In the genomic region with DNA sequence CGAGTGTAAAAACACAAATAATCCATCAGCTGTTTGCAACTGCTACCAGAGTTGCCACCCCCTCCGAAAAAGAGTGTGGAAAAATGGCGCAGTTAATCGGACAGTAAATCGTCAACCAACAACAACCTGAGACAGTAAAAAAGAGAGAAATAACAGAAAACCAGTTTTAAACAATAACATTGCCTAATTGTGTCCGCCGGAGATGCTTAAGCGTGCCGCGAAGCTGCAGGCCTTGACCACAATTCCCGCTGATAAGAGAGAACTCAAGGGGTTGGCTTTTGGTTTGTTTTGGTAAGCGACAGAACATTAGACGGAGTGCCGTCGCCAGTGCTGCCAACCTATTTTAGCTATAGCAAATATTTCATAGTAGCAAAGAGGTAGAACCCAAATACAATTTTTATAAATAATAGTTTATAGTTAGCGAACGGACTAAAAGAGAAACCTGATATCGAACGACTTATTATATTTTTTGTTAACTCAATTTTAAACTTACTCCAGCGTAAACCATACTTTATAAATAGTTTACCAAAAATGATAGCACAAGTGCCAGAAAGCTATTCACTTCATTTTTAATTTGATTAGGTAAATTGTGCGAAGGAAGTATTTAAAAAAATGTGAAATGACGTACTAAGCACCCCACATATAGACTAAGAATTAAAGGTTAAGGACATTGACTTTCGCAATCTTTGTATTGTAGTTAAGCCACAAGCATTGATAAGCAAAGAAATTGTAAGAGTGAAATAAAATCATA, we compare ENCODE assay signal across 3 fruit fly cellular contexts.
TF ChIP-seq lines count a peak whose summit lies in the region.

Gene Atg6 (minus strand): TSS at position 93 of the 751 bp plus-strand sequence.
Gene Pisd (plus strand): TSS at position 94 of the 751 bp plus-strand sequence.

TF ChIP-seq in whole organism, adult, 20 proteins besides CTCF, POLR2A, EP300 and RAD21 (continued from another document):
- TF ChIP-seq ovo (GFP tag; optimal IDR thresholded peaks at IDR 0.05; lab: Kevin White, UChicago) (peak; percentile 24), CG7045 (GFP tag; optimal IDR thresholded peaks at IDR 0.05; lab: Kevin White, UChicago) (peak; percentile 18), CG14711 (tag; optimal IDR thresholded peaks at IDR 0.05; lab: Kevin White, UChicago) (peak; percentile 90), CG12768 (GFP tag; optimal IDR thresholded peaks at IDR 0.05; lab: Kevin White, UChicago) (peak; percentile 35)

TF ChIP-seq in whole organism, embryonic, 481 proteins besides CTCF, POLR2A, EP300 and RAD21 (continued from another document and continues in another):
- TF ChIP-seq CG15479 (GFP tag; optimal IDR thresholded peaks at IDR 0.05; lab: Kevin White, UChicago), result peak; percentile 11
- TF ChIP-seq ranshi (GFP tag; IDR thresholded peaks at IDR 0.05; lab: Robert Waterston, UW), result 0 out of 2 replicates have a peak, but pooled peaks have one; percentile 20
- peak in 1 of 2 experiments; percentile 3 for TF ChIP-seq Hr51 (GFP tag; optimal IDR thresholded peaks at IDR 0.05; lab: Kevin White, UChicago)
- peak; percentile 12 for TF ChIP-seq tap (tag; optimal IDR thresholded peaks at IDR 0.05; lab: Kevin White, UChicago)
- TF ChIP-seq BEAF-32 (GFP tag; optimal IDR thresholded peaks at IDR 0.05; lab: Kevin White, UChicago), result peak; percentile 44
- peak; percentile 26; the same call in 1 of the 2 replicates for TF ChIP-seq CG5953 (GFP tag; IDR thresholded peaks at IDR 0.05; lab: Robert Waterston, UW)
- TF ChIP-seq cwo (GFP tag; optimal IDR thresholded peaks at IDR 0.05; lab: Kevin White, UChicago), result peak; percentile 41
- TF ChIP-seq trem (tag; optimal IDR thresholded peaks at IDR 0.05; lab: Kevin White, UChicago), result peak; percentile 97
- peak; percentile 22 for TF ChIP-seq nerfin-1 (tag; optimal IDR thresholded peaks at IDR 0.05; lab: Kevin White, UChicago)
- peak; percentile 74 for TF ChIP-seq CG8924 (tag; optimal IDR thresholded peaks at IDR 0.05; lab: Kevin White, UChicago)
- peak; percentile 64 for TF ChIP-seq Rfx (GFP tag; IDR thresholded peaks at IDR 0.05; lab: Robert Waterston, UW)
- TF ChIP-seq Dll (GFP tag; IDR thresholded peaks at IDR 0.05; lab: Robert Waterston, UW; ENCODE audit: partially characterized antibody), result peak; percentile 45; the same call in 1 of the 4 replicates
- TF ChIP-seq pho (GFP tag; optimal IDR thresholded peaks at IDR 0.05; lab: Kevin White, UChicago), result peak; percentile 20
- TF ChIP-seq HLH3B (GFP tag; IDR thresholded peaks at IDR 0.05; lab: Robert Waterston, UW), result 0 out of 2 replicates have a peak, but pooled peaks have one; percentile 24
- peak; percentile 34 for TF ChIP-seq lilli (GFP tag; optimal IDR thresholded peaks at IDR 0.05; lab: Kevin White, UChicago)
- TF ChIP-seq unpg (GFP tag; optimal IDR thresholded peaks at IDR 0.05; lab: Kevin White, UChicago), result peak; percentile 4
- peak; percentile 90 for TF ChIP-seq MBD-R2 (GFP tag; IDR thresholded peaks at IDR 0.05; lab: Robert Waterston, UW)
- no peak for TF ChIP-seq sna (GFP tag; IDR thresholded peaks at IDR 0.05; lab: Robert Waterston, UW; ENCODE audit: partially characterized antibody)
- no peak for TF ChIP-seq CG6683 (GFP tag; optimal IDR thresholded peaks at IDR 0.05; lab: Kevin White, UChicago)
- peak; percentile 52; the same call in 1 of the 2 replicates for TF ChIP-seq CG13287 (GFP tag; IDR thresholded peaks at IDR 0.05; lab: Robert Waterston, UW; ENCODE audit: partially characterized antibody)
- no peak for TF ChIP-seq tio (GFP tag; optimal IDR thresholded peaks at IDR 0.05; lab: Kevin White, UChicago)
- no peak for TF ChIP-seq luna (GFP tag; optimal IDR thresholded peaks at IDR 0.05; lab: Kevin White, UChicago)
- peak; percentile 73 for TF ChIP-seq gro (GFP tag; optimal IDR thresholded peaks at IDR 0.05; lab: Kevin White, UChicago)
- TF ChIP-seq insv (GFP tag; optimal IDR thresholded peaks at IDR 0.05; lab: Kevin White, UChicago), result peak in 1 of 2 experiments; percentile 9
- TF ChIP-seq Dfd (GFP tag; optimal IDR thresholded peaks at IDR 0.05; lab: Kevin White, UChicago), result no peak
- TF ChIP-seq Mad (GFP tag; optimal IDR thresholded peaks at IDR 0.05; lab: Kevin White, UChicago), result no peak
- TF ChIP-seq Trl (optimal IDR thresholded peaks at IDR 0.05; lab: Kevin White, UChicago), result peak in 1 of 2 experiments; percentile 7
- peak; percentile 1 for TF ChIP-seq Trl (GFP tag; optimal IDR thresholded peaks at IDR 0.05; lab: Kevin White, UChicago)
- TF ChIP-seq CG7745 (tag; optimal IDR thresholded peaks at IDR 0.05; lab: Kevin White, UChicago), result no peak
- peak; percentile 10 for TF ChIP-seq CG33557 (GFP tag; optimal IDR thresholded peaks at IDR 0.05; lab: Kevin White, UChicago)
- peak; percentile 48 for TF ChIP-seq CG14710 (tag; optimal IDR thresholded peaks at IDR 0.05; lab: Kevin White, UChicago)
- peak; percentile 86 for TF ChIP-seq YL-1 (GFP tag; optimal IDR thresholded peaks at IDR 0.05; lab: Kevin White, UChicago)
- TF ChIP-seq Opbp (GFP tag; IDR thresholded peaks at IDR 0.05; lab: Robert Waterston, UW; ENCODE audit: partially characterized antibody), result no peak
- TF ChIP-seq CG2199 (GFP tag; IDR thresholded peaks at IDR 0.05; lab: Robert Waterston, UW), result no peak
- TF ChIP-seq Pdp1 (GFP tag; optimal IDR thresholded peaks at IDR 0.05; lab: Kevin White, UChicago), result peak in 1 of 2 experiments; percentile 59
- TF ChIP-seq B-H2 (GFP tag; optimal IDR thresholded peaks at IDR 0.05; lab: Kevin White, UChicago), result peak; percentile 76
- peak; percentile 75 for TF ChIP-seq CG12769 (tag; optimal IDR thresholded peaks at IDR 0.05; lab: Kevin White, UChicago)
- peak; percentile 91 for TF ChIP-seq MESR4 (GFP tag; optimal IDR thresholded peaks at IDR 0.05; lab: Kevin White, UChicago)
- 0 out of 2 replicates have a peak, but pooled peaks have one; percentile 33 for TF ChIP-seq CG6689 (GFP tag; IDR thresholded peaks at IDR 0.05; lab: Robert Waterston, UW)
- TF ChIP-seq CG8388 (GFP tag; optimal IDR thresholded peaks at IDR 0.05; lab: Kevin White, UChicago), result peak; percentile 23
- TF ChIP-seq grn (GFP tag; optimal IDR thresholded peaks at IDR 0.05; lab: Kevin White, UChicago), result peak; percentile 14
- TF ChIP-seq CG10321 (GFP tag; IDR thresholded peaks at IDR 0.05; lab: Robert Waterston, UW), result no peak
- TF ChIP-seq sd (tag; optimal IDR thresholded peaks at IDR 0.05; lab: Kevin White, UChicago), result peak; percentile 70
- no peak for TF ChIP-seq fd3F (GFP tag; optimal IDR thresholded peaks at IDR 0.05; lab: Kevin White, UChicago)
- TF ChIP-seq vfl (GFP tag; optimal IDR thresholded peaks at IDR 0.05; lab: Kevin White, UChicago), result peak; percentile 15
- TF ChIP-seq Sin3A (optimal IDR thresholded peaks at IDR 0.05; lab: Kevin White, UChicago), result peak; percentile 75
- peak; percentile 82 for TF ChIP-seq CG4360 (GFP tag; IDR thresholded peaks at IDR 0.05; lab: Robert Waterston, UW)
- TF ChIP-seq zfh2 (GFP tag; optimal IDR thresholded peaks at IDR 0.05; lab: Kevin White, UChicago), result peak; percentile 48
- peak; percentile 0 for TF ChIP-seq shn (GFP tag; optimal IDR thresholded peaks at IDR 0.05; lab: Kevin White, UChicago)
- TF ChIP-seq CG42726 (GFP tag; IDR thresholded peaks at IDR 0.05; lab: Robert Waterston, UW; ENCODE audit: partially characterized antibody), result no peak; the same call in 1 of the 2 replicates
- no peak for TF ChIP-seq CG14667 (GFP tag; IDR thresholded peaks at IDR 0.05; lab: Robert Waterston, UW)
- peak; percentile 38; the same call in 1 of the 2 replicates for TF ChIP-seq Dref (GFP tag; IDR thresholded peaks at IDR 0.05; lab: Robert Waterston, UW)
- TF ChIP-seq CG14860 (GFP tag; IDR thresholded peaks at IDR 0.05; lab: Robert Waterston, UW; ENCODE audit: partially characterized antibody), result no peak
- TF ChIP-seq CG12219 (GFP tag; optimal IDR thresholded peaks at IDR 0.05; lab: Kevin White, UChicago), result peak; percentile 19
- TF ChIP-seq CG18011 (GFP tag; optimal IDR thresholded peaks at IDR 0.05; lab: Kevin White, UChicago), result peak; percentile 27

TF ChIP-seq in whole organism, prepupa, 60 proteins besides CTCF, POLR2A, EP300 and RAD21 (continued from another document):
- TF ChIP-seq CG8632 (GFP tag; optimal IDR thresholded peaks at IDR 0.05; lab: Kevin White, UChicago) (no peak), fkh (GFP tag; optimal IDR thresholded peaks at IDR 0.05; lab: Kevin White, UChicago) (peak; percentile 65), Gug (GFP tag; IDR thresholded peaks at IDR 0.05; lab: Robert Waterston, UW) (no peak), CG6276 (GFP tag; optimal IDR thresholded peaks at IDR 0.05; lab: Kevin White, UChicago) (no peak), spab (GFP tag; optimal IDR thresholded peaks at IDR 0.05; lab: Kevin White, UChicago) (no peak), CG3032 (tag; optimal IDR thresholded peaks at IDR 0.05; lab: Kevin White, UChicago) (no peak), Ets21C (GFP tag; optimal IDR thresholded peaks at IDR 0.05; lab: Kevin White, UChicago) (no peak), fd59A (GFP tag; optimal IDR thresholded peaks at IDR 0.05; lab: Kevin White, UChicago) (no peak), cyc (GFP tag; optimal IDR thresholded peaks at IDR 0.05; lab: Kevin White, UChicago) (peak; percentile 14), CG6808 (GFP tag; optimal IDR thresholded peaks at IDR 0.05; lab: Kevin White, UChicago) (peak; percentile 50), esn (GFP tag; optimal IDR thresholded peaks at IDR 0.05; lab: Kevin White, UChicago) (peak; percentile 43), Lpt (GFP tag; optimal IDR thresholded peaks at IDR 0.05; lab: Kevin White, UChicago) (no peak), Hr4 (GFP tag; optimal IDR thresholded peaks at IDR 0.05; lab: Kevin White, UChicago) (no peak), vri (GFP tag; optimal IDR thresholded peaks at IDR 0.05; lab: Kevin White, UChicago) (peak; percentile 43), Met (GFP tag; optimal IDR thresholded peaks at IDR 0.05; lab: Kevin White, UChicago) (no peak), svp (GFP tag; lab: Kevin White, UChicago) (no peak), Sox102F (GFP tag; optimal IDR thresholded peaks at IDR 0.05; lab: Kevin White, UChicago) (no peak), CG6163 (GFP tag; IDR thresholded peaks at IDR 0.05; lab: Robert Waterston, UW) (0 out of 3 replicates have a peak, but pooled peaks have one; percentile 38), CG15336 (GFP tag; IDR thresholded peaks at IDR 0.05; lab: Robert Waterston, UW) (peak; percentile 9; the same call in 1 of the 2 replicates), Sox14 (GFP tag; optimal IDR thresholded peaks at IDR 0.05; lab: Kevin White, UChicago) (peak; percentile 32), CG34406 (GFP tag; optimal IDR thresholded peaks at IDR 0.05; lab: Kevin White, UChicago) (no peak), CG8319 (GFP tag; optimal IDR thresholded peaks at IDR 0.05; lab: Kevin White, UChicago) (no peak), achi (GFP tag; optimal IDR thresholded peaks at IDR 0.05; lab: Kevin White, UChicago) (peak; percentile 7), CG11902 (GFP tag; optimal IDR thresholded peaks at IDR 0.05; lab: Kevin White, UChicago) (no peak), Eip93F (GFP tag; optimal IDR thresholded peaks at IDR 0.05; lab: Kevin White, UChicago) (no peak), CG8119 (GFP tag; IDR thresholded peaks at IDR 0.05; lab: Robert Waterston, UW) (no peak), CG11762 (GFP tag; optimal IDR thresholded peaks at IDR 0.05; lab: Kevin White, UChicago; ENCODE audit: insufficient read depth) (no peak), CG7368 (GFP tag; optimal IDR thresholded peaks at IDR 0.05; lab: Kevin White, UChicago) (no peak), pdm3 (GFP tag; optimal IDR thresholded peaks at IDR 0.05; lab: Kevin White, UChicago) (no peak), CG11294 (GFP tag; IDR thresholded peaks at IDR 0.05; lab: Robert Waterston, UW) (no peak), OdsH (GFP tag; optimal IDR thresholded peaks at IDR 0.05; lab: Kevin White, UChicago) (no peak), Blimp-1 (GFP tag; optimal IDR thresholded peaks at IDR 0.05; lab: Kevin White, UChicago) (no peak), eg (GFP tag; IDR thresholded peaks at IDR 0.05; lab: Robert Waterston, UW) (no peak), CG31627 (GFP tag; optimal IDR thresholded peaks at IDR 0.05; lab: Kevin White, UChicago) (peak; percentile 15), acj6 (GFP tag; optimal IDR thresholded peaks at IDR 0.05; lab: Kevin White, UChicago) (no peak), salr (GFP tag; optimal IDR thresholded peaks at IDR 0.05; lab: Kevin White, UChicago) (no peak), CG3919 (GFP tag; optimal IDR thresholded peaks at IDR 0.05; lab: Kevin White, UChicago) (peak; percentile 0), CG1621 (tag; optimal IDR thresholded peaks at IDR 0.05; lab: Kevin White, UChicago) (peak; percentile 68), net (GFP tag; optimal IDR thresholded peaks at IDR 0.05; lab: Kevin White, UChicago) (no peak), Hr39 (GFP tag; optimal IDR thresholded peaks at IDR 0.05; lab: Kevin White, UChicago) (peak; percentile 20), CG9139 (GFP tag; optimal IDR thresholded peaks at IDR 0.05; lab: Kevin White, UChicago) (no peak), CG4318 (GFP tag; optimal IDR thresholded peaks at IDR 0.05; lab: Kevin White, UChicago) (no peak), lz (GFP tag; optimal IDR thresholded peaks at IDR 0.05; lab: Kevin White, UChicago) (no peak)
